Fruit fly (Drosophila melanogaster): ENCODE results near the gene CG6833.

The CG6833 gene

dm6 chr3L:14004963-14005458 lies 46.0 kb upstream of the CG6833 start (continued):
- TF ChIP-seq psq (GFP tag; optimal IDR thresholded peaks at IDR 0.05) = peak; percentile 85
- 0 out of 3 replicates have a peak, but pooled peaks have one; percentile 40 for TF ChIP-seq CG6175 (GFP tag; IDR thresholded peaks at IDR 0.05)
- TF ChIP-seq CG11504 (tag; optimal IDR thresholded peaks at IDR 0.05) = peak; percentile 96
- peak; percentile 6 to 59 for TF ChIP-seq insv (GFP tag; optimal IDR thresholded peaks at IDR 0.05)
- peak; percentile 78 for TF ChIP-seq CG14965 (GFP tag; optimal IDR thresholded peaks at IDR 0.05; ENCODE audit: borderline replicate concordance)
- TF ChIP-seq ara (GFP tag; IDR thresholded peaks at IDR 0.05) = peak; percentile 91
- TF ChIP-seq CG43689 (GFP tag; IDR thresholded peaks at IDR 0.05) = peak; percentile 92
- TF ChIP-seq CTCF (GFP tag; optimal IDR thresholded peaks at IDR 0.05) = peak; percentile 58
- TF ChIP-seq Lim3 (GFP tag; IDR thresholded peaks at IDR 0.05) = peak; percentile 80
- TF ChIP-seq Six4 (GFP tag; optimal IDR thresholded peaks at IDR 0.05) = peak; percentile 93
- TF ChIP-seq CG15011 (GFP tag; optimal IDR thresholded peaks at IDR 0.05) = peak; percentile 88
- peak; percentile 95 for TF ChIP-seq so (GFP tag; IDR thresholded peaks at IDR 0.05)
- TF ChIP-seq E2f1 (GFP tag; IDR thresholded peaks at IDR 0.05) = peak; percentile 89
- peak; percentile 79 for TF ChIP-seq CG14667 (GFP tag; IDR thresholded peaks at IDR 0.05)
- TF ChIP-seq CG11696 (GFP tag; IDR thresholded peaks at IDR 0.05) = peak; percentile 85
- peak; percentile 95 for TF ChIP-seq Mes4 (GFP tag; optimal IDR thresholded peaks at IDR 0.05)
- TF ChIP-seq CG1529 (GFP tag; optimal IDR thresholded peaks at IDR 0.05) = peak; percentile 91
- peak; percentile 95 for TF ChIP-seq CG2889 (GFP tag; IDR thresholded peaks at IDR 0.05)
- TF ChIP-seq gem (tag; optimal IDR thresholded peaks at IDR 0.05) = peak; percentile 97
- peak; percentile 95 for TF ChIP-seq Atf-2 (GFP tag; optimal IDR thresholded peaks at IDR 0.05)
- peak; percentile 97 for TF ChIP-seq vvl (GFP tag; IDR thresholded peaks at IDR 0.05)
- TF ChIP-seq odd (GFP tag; optimal IDR thresholded peaks at IDR 0.05) = peak; percentile 90
- TF ChIP-seq lola (GFP tag; optimal IDR thresholded peaks at IDR 0.05) = peak in 1 of 3 experiments; percentile 77
- peak; percentile 94 for TF ChIP-seq CG12942 (GFP tag; optimal IDR thresholded peaks at IDR 0.05)
- peak; percentile 94 for TF ChIP-seq CG5953 (GFP tag; IDR thresholded peaks at IDR 0.05)
- no peak for TF ChIP-seq yki (optimal IDR thresholded peaks at IDR 0.05)
- TF ChIP-seq sug (tag; optimal IDR thresholded peaks at IDR 0.05) = peak; percentile 93
- peak; percentile 66 for TF ChIP-seq crol (GFP tag; IDR thresholded peaks at IDR 0.05)
- peak; percentile 94 for TF ChIP-seq CG8924 (tag; optimal IDR thresholded peaks at IDR 0.05)
- peak; percentile 92 for TF ChIP-seq en (GFP tag; optimal IDR thresholded peaks at IDR 0.05)
- peak; percentile 99 for TF ChIP-seq Ets65A (GFP tag)
- TF ChIP-seq Eip74EF (GFP tag; optimal IDR thresholded peaks at IDR 0.05) = peak in 1 of 2 experiments; percentile 91
- peak; percentile 89 for TF ChIP-seq CG9437 (GFP tag; optimal IDR thresholded peaks at IDR 0.05)
- peak; percentile 96 for TF ChIP-seq chm (GFP tag; IDR thresholded peaks at IDR 0.05)
- peak; percentile 72 for TF ChIP-seq CG3163 (GFP tag; optimal IDR thresholded peaks at IDR 0.05)
- peak; percentile 87 for TF ChIP-seq sd (tag; optimal IDR thresholded peaks at IDR 0.05)
- peak; percentile 97 for TF ChIP-seq oc (tag; optimal IDR thresholded peaks at IDR 0.05)
- TF ChIP-seq CG14710 (tag; optimal IDR thresholded peaks at IDR 0.05) = peak; percentile 85
- peak; percentile 89 for TF ChIP-seq Vsx1 (GFP tag; optimal IDR thresholded peaks at IDR 0.05)
- TF ChIP-seq pho (GFP tag; optimal IDR thresholded peaks at IDR 0.05) = peak; percentile 94
- TF ChIP-seq lmd (GFP tag; IDR thresholded peaks at IDR 0.05) = peak; percentile 89
- TF ChIP-seq CG18599 (GFP tag; optimal IDR thresholded peaks at IDR 0.05) = peak; percentile 96
- peak; percentile 97 for TF ChIP-seq Antp (GFP tag; optimal IDR thresholded peaks at IDR 0.05)
- TF ChIP-seq CG18619 (GFP tag; optimal IDR thresholded peaks at IDR 0.05) = peak; percentile 94
- peak; percentile 88 for TF ChIP-seq CG12104 (GFP tag; optimal IDR thresholded peaks at IDR 0.05)
- no peak for TF ChIP-seq tio (GFP tag; optimal IDR thresholded peaks at IDR 0.05)
- TF ChIP-seq CG10274 (GFP tag; optimal IDR thresholded peaks at IDR 0.05) = peak; percentile 81
- TF ChIP-seq Bteb2 (GFP tag; optimal IDR thresholded peaks at IDR 0.05) = peak; percentile 92
- no peak for TF ChIP-seq CG42726 (GFP tag; IDR thresholded peaks at IDR 0.05; ENCODE audit: partially characterized antibody)
- peak; percentile 93 for TF ChIP-seq CG30431 (GFP tag; optimal IDR thresholded peaks at IDR 0.05)
- TF ChIP-seq Asciz (GFP tag; optimal IDR thresholded peaks at IDR 0.05) = peak; percentile 93

Data from whole organism, embryonic.